Worm (Caenorhabditis elegans): ENCODE data around the gene ergo-1.

The ergo-1 gene

DNA sequence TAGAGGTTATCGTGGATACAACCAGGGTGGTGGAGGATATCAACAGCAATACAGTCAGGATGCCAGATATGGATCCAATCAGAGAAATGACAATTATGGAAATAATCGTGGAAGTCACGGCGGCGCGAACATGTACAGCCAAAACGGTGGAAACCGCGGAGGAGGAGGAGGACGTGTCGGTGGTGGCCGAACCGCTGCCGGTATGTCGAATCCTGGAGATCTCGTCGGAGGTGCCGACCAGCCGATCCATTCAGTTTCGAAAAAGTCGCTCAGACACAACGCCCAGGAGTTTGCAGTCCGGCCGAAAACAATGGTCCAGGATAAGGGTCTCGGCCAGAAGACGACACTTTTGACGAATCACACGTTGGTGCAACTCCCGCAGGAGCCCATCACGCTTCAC, 434 bp downstream of the ergo-1 start:
- no peak for TF ChIP-seq unc-62 (GFP tag; optimal IDR thresholded peaks at IDR 0.05)

DNA sequence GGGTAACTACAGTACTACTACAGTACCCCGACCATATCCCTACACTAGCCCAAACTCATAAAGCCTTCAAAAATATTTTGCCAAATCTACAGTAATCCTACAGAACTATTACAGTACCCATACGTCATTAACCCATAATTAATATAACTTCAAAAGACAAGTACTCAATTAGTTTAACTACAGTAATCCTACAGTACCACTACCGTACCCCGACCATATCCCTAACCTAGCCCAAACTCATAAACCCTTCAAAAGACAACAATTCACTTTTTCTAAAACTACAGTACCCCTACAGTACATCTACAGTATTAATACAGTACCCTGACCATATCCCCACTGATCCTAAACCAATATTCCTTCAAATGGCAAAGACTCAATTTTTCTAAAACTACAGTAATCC, 5.0 kb downstream of the ergo-1 start:
- TF ChIP-seq unc-62 (GFP tag; optimal IDR thresholded peaks at IDR 0.05): no peak

DNA sequence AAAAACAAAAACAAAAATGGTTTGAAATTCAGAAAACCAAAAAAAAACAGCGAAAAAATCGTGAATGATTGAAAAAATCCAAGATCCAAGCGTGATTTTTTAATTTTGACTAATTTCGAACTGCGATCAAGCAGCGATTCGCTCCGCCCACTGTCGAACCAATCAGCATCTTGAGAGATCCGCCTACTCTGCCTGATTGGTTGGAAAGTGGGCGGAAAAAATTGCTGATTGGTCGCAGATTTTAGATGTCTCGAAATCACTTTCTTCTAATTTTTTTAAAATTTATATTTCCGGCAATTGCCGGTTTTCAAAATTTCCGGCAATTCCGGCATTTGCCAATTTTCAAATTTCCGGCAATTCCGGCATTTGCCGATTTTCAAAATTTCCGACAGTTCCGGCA, 6.6 kb downstream of the ergo-1 start:
- TF ChIP-seq unc-62 (GFP tag; optimal IDR thresholded peaks at IDR 0.05): no peak

DNA sequence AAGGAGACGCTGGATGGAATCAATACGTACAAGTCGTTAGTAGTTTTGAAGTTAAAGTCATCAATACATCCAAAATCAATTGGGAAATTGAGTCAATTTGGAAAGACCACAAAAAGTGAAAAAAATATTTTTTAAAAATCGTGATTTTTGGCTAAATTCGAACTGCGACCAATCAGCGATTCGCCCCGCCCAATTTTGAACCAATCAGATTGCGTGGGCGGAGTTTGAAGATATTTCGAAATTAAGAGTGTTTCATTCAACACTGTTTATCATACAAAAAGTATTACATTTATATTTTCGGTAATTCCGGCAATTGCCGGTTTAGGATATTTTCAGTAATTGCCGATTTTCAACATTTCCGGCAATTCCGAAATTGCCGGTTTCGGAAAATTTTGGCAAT, 8.6 kb downstream of the ergo-1 start:
- TF ChIP-seq unc-62 (GFP tag; optimal IDR thresholded peaks at IDR 0.05): no peak

DNA sequence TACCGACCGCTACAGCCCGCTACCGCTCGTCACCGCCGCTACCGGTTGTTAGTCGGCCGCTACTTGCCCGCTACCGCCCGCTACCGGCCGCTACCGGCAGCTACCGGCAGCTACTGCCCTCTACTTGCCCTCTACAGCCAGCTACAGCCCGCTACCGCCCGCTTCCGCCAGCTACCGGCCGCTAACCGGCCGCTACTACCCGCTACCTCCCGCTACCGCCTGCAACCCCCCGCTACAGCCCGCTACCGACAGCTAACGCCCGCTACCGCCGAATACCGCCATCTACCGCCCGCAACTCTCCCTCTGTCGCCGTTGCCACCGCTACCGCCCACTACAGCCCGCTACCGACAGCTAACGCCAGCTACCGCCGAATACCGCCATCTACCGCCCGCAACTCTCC, 12.9 kb downstream of the ergo-1 start:
- TF ChIP-seq unc-62 (GFP tag; optimal IDR thresholded peaks at IDR 0.05): no peak

DNA sequence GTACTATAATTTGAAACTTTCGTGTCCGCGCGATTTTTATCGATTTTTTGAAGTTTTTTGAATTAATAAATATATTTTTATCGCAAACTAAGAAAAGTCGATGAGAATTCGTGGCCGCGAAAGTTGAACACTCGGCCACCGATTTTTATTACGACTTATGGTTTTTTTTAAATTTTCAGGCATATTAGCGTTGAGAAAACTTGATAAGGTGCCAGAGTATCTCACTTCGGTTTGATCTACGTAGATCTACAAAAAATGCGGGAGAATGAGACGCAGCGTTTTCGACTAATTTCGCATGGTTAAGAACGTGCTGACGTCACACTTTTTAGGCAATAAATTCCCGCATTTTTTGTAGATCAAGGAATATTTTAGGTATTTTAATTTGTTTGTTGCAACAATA, 14.8 kb downstream of the ergo-1 start, which contains the start of gene pei-2:
pei-2 (minus strand) TSS at position 101 of the 400 bp plus-strand sequence.
- no peak for TF ChIP-seq unc-62 (GFP tag; optimal IDR thresholded peaks at IDR 0.05)

DNA sequence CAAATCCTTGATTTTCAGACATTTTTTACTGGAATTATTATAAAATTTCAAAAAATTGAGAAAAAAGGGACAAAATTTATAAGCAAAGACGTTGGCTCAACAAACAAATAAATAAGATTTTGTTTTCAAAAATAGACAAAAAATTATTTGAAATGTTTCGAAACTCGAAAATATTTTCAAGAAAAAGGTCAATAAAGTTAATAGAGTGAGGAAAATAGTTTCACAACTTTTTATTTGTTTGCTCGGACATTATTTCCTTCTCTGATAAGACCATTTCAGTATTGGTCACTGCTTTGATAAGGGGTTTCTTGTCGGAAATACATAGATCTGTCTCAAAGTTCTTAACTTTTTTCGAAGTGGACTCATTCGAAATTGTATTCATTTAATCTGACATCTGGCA, 18.4 kb downstream of the ergo-1 start, which contains the start of gene R09A1.3:
R09A1.3 (minus strand) TSS at position 31 of the 400 bp plus-strand sequence.
- TF ChIP-seq unc-62 (GFP tag; optimal IDR thresholded peaks at IDR 0.05): no peak

DNA sequence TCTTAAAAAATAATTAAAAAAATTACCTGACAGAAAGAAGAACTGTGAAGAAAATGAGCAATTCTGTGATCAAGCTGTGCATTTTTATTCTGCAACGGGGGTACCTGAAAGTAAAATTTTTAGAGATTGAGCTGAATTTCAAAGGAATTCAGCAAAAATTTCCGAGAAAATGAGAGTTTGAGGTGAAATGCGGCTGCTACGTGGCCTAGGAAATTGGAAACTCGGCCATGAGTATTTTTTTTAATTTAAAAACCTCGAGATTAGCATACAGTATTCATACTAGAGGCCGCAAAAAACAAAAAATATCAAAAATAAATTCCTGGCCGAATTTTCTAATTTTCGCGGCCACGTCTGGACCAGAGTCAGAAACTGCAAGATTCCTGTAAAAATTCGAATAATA, 24.7 kb downstream of the ergo-1 start, which contains the start of gene flp-34:
flp-34 (minus strand) TSS at position 101 of the 400 bp plus-strand sequence.
- no peak for TF ChIP-seq unc-62 (GFP tag; optimal IDR thresholded peaks at IDR 0.05)

DNA sequence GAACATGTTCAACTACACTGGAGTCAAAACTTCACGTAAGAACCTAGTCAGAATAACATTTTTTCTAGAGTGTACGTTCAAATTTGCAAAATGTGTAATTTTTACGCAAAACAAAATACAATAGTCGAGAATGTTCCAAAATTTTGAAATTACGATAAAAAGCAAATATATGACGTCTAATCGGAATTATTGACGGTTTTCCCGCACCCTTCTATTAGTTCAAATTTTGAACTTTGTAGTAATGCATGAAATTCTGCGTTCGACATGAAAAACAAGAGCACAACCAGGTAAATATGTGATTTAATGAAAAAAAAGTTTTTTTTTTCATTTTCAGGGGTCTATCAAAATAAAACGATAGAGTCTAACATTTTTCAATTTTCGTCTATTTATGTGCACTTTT, 29.5 kb downstream of the ergo-1 start:
- no peak for TF ChIP-seq unc-62 (GFP tag; optimal IDR thresholded peaks at IDR 0.05)

DNA sequence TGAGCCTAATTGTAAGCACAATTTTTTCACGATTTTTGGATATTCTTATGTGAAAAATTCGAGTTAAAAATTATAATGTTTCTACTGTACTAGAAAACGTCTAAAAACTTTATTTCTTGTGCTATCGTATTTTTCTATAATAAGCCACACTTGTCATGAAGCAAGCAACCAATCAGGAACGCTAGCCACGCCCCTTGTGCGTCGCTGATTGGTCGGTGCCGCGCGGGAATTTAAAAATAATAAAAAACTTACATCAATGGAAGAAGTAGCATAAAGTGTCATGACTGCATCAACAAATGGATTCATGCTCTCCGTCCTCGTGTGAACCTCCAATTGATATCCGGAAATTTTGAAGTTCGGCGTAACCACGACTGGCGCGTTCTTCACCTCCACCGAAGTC, 38.6 kb downstream of the ergo-1 start:
- TF ChIP-seq unc-62 (GFP tag; optimal IDR thresholded peaks at IDR 0.05): no peak

DNA sequence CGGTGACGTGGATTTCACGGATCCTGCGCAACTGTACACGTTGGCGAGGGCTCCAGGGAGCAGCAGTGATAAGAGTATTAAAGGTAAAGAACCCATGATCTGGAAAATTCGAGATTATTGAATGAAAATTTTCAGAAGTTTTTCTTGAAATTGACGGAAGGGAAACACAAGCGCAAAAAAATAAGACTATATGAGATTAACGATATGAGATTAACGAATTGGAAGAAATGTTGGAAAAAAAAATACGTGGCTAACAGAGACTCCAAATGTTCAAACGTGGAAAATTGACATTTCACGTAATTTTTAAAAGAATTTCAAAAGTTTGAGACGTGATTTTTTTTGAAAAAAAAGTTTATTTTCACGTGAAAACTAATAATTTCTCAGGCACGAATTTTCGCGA, 39.9 kb downstream of the ergo-1 start, which contains the start of gene nra-4:
nra-4 (minus strand) TSS at position 101 of the 400 bp plus-strand sequence.
- no peak for TF ChIP-seq unc-62 (GFP tag; optimal IDR thresholded peaks at IDR 0.05)

DNA sequence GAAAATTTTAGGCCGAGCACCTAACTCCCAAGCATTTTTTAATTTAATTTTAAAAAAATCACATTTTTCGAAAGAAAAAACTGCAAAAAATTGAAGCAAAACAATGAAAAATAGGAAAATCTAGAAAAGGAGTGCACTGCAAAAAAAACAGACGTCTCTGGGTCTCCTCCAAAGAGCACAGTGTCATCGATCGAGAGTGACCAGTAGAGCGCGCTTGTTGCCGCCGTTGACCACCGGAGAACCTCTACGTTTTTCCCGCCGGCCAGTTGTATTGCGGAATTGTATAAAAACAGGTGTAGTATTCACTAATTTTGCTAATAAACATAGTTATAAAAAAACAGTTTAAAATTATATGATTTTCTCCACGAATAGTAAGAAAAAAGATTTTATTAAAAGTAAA, 40.7 kb downstream of the ergo-1 start:
- TF ChIP-seq unc-62 (GFP tag; optimal IDR thresholded peaks at IDR 0.05): no peak

DNA sequence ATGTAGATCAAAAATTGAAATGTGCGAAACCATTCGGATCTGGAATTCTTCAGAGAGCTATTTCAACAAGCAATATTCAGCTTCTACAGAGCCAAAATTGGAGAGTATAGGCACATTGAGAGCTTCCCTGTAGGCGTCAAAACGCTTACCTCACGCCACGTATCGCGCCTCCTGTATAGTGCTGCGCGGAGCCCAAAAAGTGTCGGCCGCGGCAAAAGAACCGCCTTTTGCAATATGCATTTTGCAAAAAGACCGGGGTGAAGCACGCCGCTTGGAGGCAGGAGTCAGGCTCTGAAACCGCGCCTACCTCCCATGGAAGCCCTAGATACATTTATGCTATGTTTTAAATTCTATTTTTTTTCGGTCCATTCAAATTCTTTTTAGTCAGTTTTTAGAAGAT, 43.0 kb downstream of the ergo-1 start:
- TF ChIP-seq unc-62 (GFP tag; optimal IDR thresholded peaks at IDR 0.05): no peak

DNA sequence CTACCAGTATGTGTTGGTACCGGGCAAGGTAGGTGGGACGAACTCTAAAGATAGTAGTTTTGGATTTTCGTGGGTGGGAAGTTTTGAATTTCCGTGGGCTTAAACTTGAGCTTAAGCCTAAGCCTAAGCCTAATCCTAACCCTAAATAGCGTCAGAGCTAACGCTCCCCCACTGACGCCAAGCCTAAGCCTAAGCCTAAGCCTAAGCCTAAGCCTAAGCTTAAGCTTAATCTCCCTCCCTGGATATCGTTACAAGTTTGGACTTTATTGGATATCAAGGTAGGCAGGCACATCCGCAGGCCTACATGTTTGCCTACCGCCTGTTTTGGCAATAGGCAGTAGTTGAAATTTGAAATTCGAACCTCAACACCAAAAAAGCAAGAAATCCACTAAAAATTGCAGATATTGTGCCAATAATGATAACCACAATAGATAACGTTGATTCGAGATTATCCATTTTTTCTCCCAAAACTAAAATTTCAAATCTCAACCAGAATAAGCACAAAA, 44.0 kb downstream of the ergo-1 start, which contains the start of gene K10C9.4:
K10C9.4 (minus strand) TSS at position 456 of the 506 bp plus-strand sequence.
- TF ChIP-seq unc-62 (GFP tag; optimal IDR thresholded peaks at IDR 0.05): no peak

DNA sequence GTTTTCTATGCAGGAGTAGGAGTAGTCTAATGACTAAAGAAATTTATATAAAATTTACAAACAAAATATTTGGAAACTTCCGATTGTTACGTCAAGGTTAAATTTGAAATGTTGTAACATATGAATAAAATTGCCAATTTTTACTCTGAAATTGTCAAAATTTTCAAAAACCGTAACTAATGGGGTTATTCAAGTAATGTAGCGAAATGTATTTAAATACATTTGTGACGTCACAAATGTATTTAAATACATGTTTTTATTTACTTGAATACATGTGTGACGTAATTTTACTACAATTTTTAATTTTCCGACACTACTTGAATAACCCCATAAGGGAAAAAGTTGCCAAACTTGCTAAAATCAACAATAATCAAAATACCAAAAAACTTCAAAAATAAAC, 44.8 kb downstream of the ergo-1 start:
- no peak for TF ChIP-seq unc-62 (GFP tag; optimal IDR thresholded peaks at IDR 0.05)

DNA sequence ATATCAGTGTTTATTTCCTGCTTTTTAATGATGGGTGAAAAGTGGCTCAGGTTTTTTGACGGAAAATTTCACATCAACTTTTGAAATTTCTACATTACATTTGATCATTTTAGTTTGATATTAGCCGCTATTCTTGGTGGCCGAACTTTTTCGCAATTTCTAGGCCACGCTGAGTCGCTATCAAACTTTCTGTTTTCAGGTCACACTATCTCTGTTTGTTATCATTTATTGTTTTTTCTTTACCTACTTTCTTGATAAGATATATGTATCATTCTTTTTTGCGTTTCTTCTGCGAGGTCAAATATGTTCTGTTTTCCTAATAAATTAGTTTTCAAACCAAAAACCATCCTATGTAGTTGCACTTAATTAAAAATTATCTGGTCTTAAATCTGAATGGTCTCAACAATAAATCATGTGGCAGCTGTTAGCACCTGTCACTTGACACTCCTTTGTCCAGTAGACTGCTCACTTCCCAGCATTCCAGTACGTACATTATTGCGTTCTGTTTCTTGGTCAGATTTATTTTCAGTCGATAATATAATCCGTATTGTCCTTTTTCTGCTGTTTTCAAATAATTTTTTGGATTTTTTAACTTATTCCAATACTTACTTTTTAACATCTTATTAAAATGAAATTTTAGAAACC, 51.7 kb downstream of the ergo-1 start:
- TF ChIP-seq unc-62 (GFP tag; optimal IDR thresholded peaks at IDR 0.05): no peak

DNA sequence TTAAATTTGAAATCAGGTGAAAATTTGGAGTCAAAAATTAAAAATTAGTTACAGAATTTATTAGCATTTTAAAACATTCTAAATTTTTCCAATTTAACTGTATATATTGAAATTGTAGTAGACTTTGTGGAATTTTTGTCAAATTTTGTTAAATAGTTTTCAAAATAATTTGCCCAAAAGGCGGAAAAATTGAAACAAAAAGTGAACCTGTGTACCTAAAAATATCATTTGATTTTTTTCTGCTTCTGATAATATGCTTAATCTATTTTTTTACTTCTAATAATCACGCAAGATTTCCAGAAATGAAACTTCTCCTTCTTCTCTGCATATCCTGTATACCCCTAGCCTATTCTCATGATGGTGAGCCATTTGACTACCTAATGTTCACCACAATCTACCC, 52.7 kb downstream of the ergo-1 start, which contains the start of gene rnst-2:
rnst-2 (plus strand) TSS at position 301 of the 400 bp plus-strand sequence.
- TF ChIP-seq unc-62 (GFP tag; optimal IDR thresholded peaks at IDR 0.05): no peak

Measured in whole organism, dauer.